Worm (Caenorhabditis elegans): ENCODE measurements around the gene F29F11.20.
A peak's percentile ranks its signal among the peaks of the same experiment; 100 is the strongest.

F29F11.20 gene

ce11 chrV:10727651-10728050 is 40.0 kb downstream of the F29F11.20 start (continued):
- TF ChIP-seq hpl-2 (GFP tag; optimal IDR thresholded peaks at IDR 0.05), result no peak
- TF ChIP-seq elt-2 (tag; optimal IDR thresholded peaks at IDR 0.05), result no peak
- no peak for TF ChIP-seq sox-4 (tag; optimal IDR thresholded peaks at IDR 0.05)
- TF ChIP-seq dsc-1 (tag; optimal IDR thresholded peaks at IDR 0.05), result no peak
- TF ChIP-seq sup-37 (GFP tag; optimal IDR thresholded peaks at IDR 0.05), result no peak
- peak; percentile 66 for TF ChIP-seq nhr-19 (GFP tag; conservative IDR thresholded peaks at IDR 0.05)
- no peak for TF ChIP-seq ceh-63 (GFP tag; optimal IDR thresholded peaks at IDR 0.05)
- TF ChIP-seq ceh-88 (GFP tag; IDR thresholded peaks at IDR 0.05), result no peak
- no peak for TF ChIP-seq jun-1 (tag; optimal IDR thresholded peaks at IDR 0.05)
- TF ChIP-seq Y116A8C.19 (tag; optimal IDR thresholded peaks at IDR 0.05; ENCODE audit: borderline replicate concordance), result no peak
- no peak for TF ChIP-seq unc-86 (tag; optimal IDR thresholded peaks at IDR 0.05)
- no peak for TF ChIP-seq nhr-77 (tag; optimal IDR thresholded peaks at IDR 0.05)
- TF ChIP-seq ceh-8 (GFP tag; optimal IDR thresholded peaks at IDR 0.05), result no peak
- TF ChIP-seq snu-23 (GFP tag; optimal IDR thresholded peaks at IDR 0.05), result peak; percentile 38
- no peak for TF ChIP-seq nhr-28 (tag; optimal IDR thresholded peaks at IDR 0.05)
- no peak for TF ChIP-seq F16B12.6 (tag; optimal IDR thresholded peaks at IDR 0.05)
- TF ChIP-seq C34B4.2 (tag; optimal IDR thresholded peaks at IDR 0.05), result no peak
- no peak for TF ChIP-seq ces-1 (GFP tag; optimal IDR thresholded peaks at IDR 0.05)
- TF ChIP-seq zip-4 (GFP tag; optimal IDR thresholded peaks at IDR 0.05), result no peak
- TF ChIP-seq lin-15B (tag; optimal IDR thresholded peaks at IDR 0.05), result no peak
- no peak for TF ChIP-seq aha-1 (tag; optimal IDR thresholded peaks at IDR 0.05)
- TF ChIP-seq aly-2 (tag; optimal IDR thresholded peaks at IDR 0.05), result no peak
- TF ChIP-seq ets-5 (GFP tag; IDR thresholded peaks at IDR 0.05), result no peak
- TF ChIP-seq lin-14 (GFP tag; optimal IDR thresholded peaks at IDR 0.05), result peak; percentile 86
- no peak for TF ChIP-seq ceh-90 (tag; optimal IDR thresholded peaks at IDR 0.05)
- no peak for TF ChIP-seq elt-3 (tag; optimal IDR thresholded peaks at IDR 0.05)
- TF ChIP-seq unc-30 (tag; optimal IDR thresholded peaks at IDR 0.05), result no peak
- TF ChIP-seq nhr-12 (tag; optimal IDR thresholded peaks at IDR 0.05), result no peak
- no peak for TF ChIP-seq ama-1 (optimal IDR thresholded peaks at IDR 0.05)
- TF ChIP-seq grh-1 (GFP tag; IDR thresholded peaks at IDR 0.05), result no peak
- peak; percentile 18 for TF ChIP-seq swsn-7 (tag; optimal IDR thresholded peaks at IDR 0.05)
- no peak for TF ChIP-seq unc-62 (GFP tag; optimal IDR thresholded peaks at IDR 0.05)
- TF ChIP-seq tbx-2 (tag; optimal IDR thresholded peaks at IDR 0.05), result peak; percentile 69
- TF ChIP-seq irx-1 (tag; optimal IDR thresholded peaks at IDR 0.05), result no peak
- peak; percentile 52 for TF ChIP-seq nhr-20 (tag; optimal IDR thresholded peaks at IDR 0.05)
- TF ChIP-seq pqm-1 (tag; optimal IDR thresholded peaks at IDR 0.05), result no peak
- no peak for TF ChIP-seq isw-1 (GFP tag; IDR thresholded peaks at IDR 0.05)

- TF ChIP-seq fkh-4 (tag; optimal IDR thresholded peaks at IDR 0.05; ENCODE audit: borderline replicate concordance) (no peak), elt-2 (tag; optimal IDR thresholded peaks at IDR 0.05) (peak; percentile 92), nhr-85 (tag) (peak; percentile 85), skn-1 (tag; optimal IDR thresholded peaks at IDR 0.05) (peak; percentile 12), nhr-71 (tag; optimal IDR thresholded peaks at IDR 0.05) (peak; percentile 65), lin-35 (GFP tag; optimal IDR thresholded peaks at IDR 0.05) (peak in 1 of 2 experiments; percentile 64), snu-23 (GFP tag; optimal IDR thresholded peaks at IDR 0.05) (peak; percentile 47), efl-1 (optimal IDR thresholded peaks at IDR 0.05) (no peak), efl-1 (GFP tag; optimal IDR thresholded peaks at IDR 0.05 in 1 of 2) (peak in 1 of 2 experiments; percentile 94), C16A3.4 (tag; optimal IDR thresholded peaks at IDR 0.05) (peak; percentile 12), mab-9 (GFP tag; IDR thresholded peaks at IDR 0.05) (no peak), zip-4 (GFP tag; optimal IDR thresholded peaks at IDR 0.05) (no peak), nhr-90 (tag; optimal IDR thresholded peaks at IDR 0.05; ENCODE audit: poor library complexity) (peak; percentile 50), hpl-2 (GFP tag; optimal IDR thresholded peaks at IDR 0.05) (peak; percentile 21), ceh-63 (GFP tag; optimal IDR thresholded peaks at IDR 0.05) (no peak), jun-1 (tag; optimal IDR thresholded peaks at IDR 0.05) (peak; percentile 43), mdl-1 (tag; optimal IDR thresholded peaks at IDR 0.05) (peak in 1 of 2 experiments; percentile 72), lin-14 (GFP tag; optimal IDR thresholded peaks at IDR 0.05) (peak; percentile 69), tbx-2 (tag; optimal IDR thresholded peaks at IDR 0.05) (peak; percentile 47), nhr-20 (tag; optimal IDR thresholded peaks at IDR 0.05) (peak; percentile 84), nhr-47 (tag; optimal IDR thresholded peaks at IDR 0.05) (peak; percentile 47), nhr-77 (tag; optimal IDR thresholded peaks at IDR 0.05) (no peak), elt-3 (tag; optimal IDR thresholded peaks at IDR 0.05) (peak in 2 of 6 experiments; percentile 16 to 57), irx-1 (tag; optimal IDR thresholded peaks at IDR 0.05) (no peak), ceh-88 (GFP tag; IDR thresholded peaks at IDR 0.05) (no peak), pax-3 (tag; optimal IDR thresholded peaks at IDR 0.05) (no peak), blmp-1 (tag; optimal IDR thresholded peaks at IDR 0.05) (peak; percentile 68), nhr-19 (GFP tag; conservative IDR thresholded peaks at IDR 0.05) (peak; percentile 34), lsy-2 (tag; optimal IDR thresholded peaks at IDR 0.05) (peak in 1 of 2 experiments; percentile 36)
Measured at ce11 chrV:10729456-10729904, 41.8 kb downstream of the F29F11.20 start.

All from whole organism, L1 larva.